Worm (Caenorhabditis elegans): Measurements from ENCODE around the gene cal-1.

The cal-1 gene

DNA sequence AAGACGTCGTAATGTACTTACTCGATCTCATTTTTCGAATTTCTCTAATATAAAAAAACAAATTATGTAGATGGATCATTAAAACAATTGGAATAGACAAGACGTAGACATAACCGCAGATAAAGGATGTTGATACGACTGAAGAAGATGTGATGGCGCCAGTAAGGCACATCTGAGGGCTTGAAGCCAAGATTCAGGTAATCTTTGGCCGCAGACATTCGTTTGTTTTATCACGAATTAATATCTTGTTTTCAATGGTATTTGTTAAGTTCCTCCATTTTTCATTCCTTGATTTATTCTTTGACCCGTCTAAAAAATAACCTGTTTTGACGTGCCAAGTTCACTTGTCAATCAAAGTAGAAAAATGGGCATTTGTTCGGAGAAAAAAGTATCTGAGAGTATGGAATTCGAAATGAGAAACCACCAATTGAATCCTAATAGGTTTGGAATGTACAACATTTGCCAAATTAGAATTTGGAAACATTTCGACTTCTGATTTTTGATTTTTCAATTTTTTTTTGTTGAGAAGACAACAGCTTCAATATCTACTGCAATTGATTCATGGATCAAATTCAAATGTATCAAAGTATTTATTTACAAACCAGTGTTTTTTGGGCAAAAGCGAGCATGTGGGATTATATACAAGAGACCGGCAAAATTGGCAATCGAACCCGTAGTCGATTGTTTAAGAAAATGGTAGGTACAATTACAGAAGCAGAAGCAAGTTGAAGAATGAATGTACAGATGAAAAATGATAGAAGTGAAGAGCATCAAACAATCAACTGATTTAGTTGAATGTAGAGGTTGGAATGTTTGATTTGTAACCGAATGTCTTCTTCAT lies 34.8 kb upstream of the cal-1 start:
- TF ChIP-seq lsy-2 (tag; optimal IDR thresholded peaks at IDR 0.05), result peak; percentile 6 to 35
- peak; percentile 28 for TF ChIP-seq mep-1 (tag; optimal IDR thresholded peaks at IDR 0.05)
- no peak for TF ChIP-seq mxl-3 (GFP tag; optimal IDR thresholded peaks at IDR 0.05)
- TF ChIP-seq mes-2 (tag; optimal IDR thresholded peaks at IDR 0.05; ENCODE audit: poor library complexity, severe bottlenecking), result peak; percentile 26
- no peak for TF ChIP-seq zfp-2 (tag; optimal IDR thresholded peaks at IDR 0.05)
- peak; percentile 81 for TF ChIP-seq nhr-6 (tag; optimal IDR thresholded peaks at IDR 0.05)
- TF ChIP-seq T26A8.4 (GFP tag; IDR thresholded peaks at IDR 0.05), result peak; percentile 90
- TF ChIP-seq egl-43 (GFP tag; IDR thresholded peaks at IDR 0.05), result no peak
- TF ChIP-seq spr-1 (tag; optimal IDR thresholded peaks at IDR 0.05), result peak; percentile 23
- peak; percentile 6 for TF ChIP-seq hlh-30 (tag; optimal IDR thresholded peaks at IDR 0.05; ENCODE audit: insufficient read depth)
- 0 out of 2 replicates have a peak, but pooled peaks have one; percentile 25 for TF ChIP-seq snpc-1.2 (GFP tag; IDR thresholded peaks at IDR 0.05)
- no peak for TF ChIP-seq snpc-4 (tag; optimal IDR thresholded peaks at IDR 0.05)
- TF ChIP-seq lin-1 (GFP tag; IDR thresholded peaks at IDR 0.05), result no peak
- TF ChIP-seq unc-62 (GFP tag; optimal IDR thresholded peaks at IDR 0.05 in 1 of 2), result peak in 1 of 2 experiments; percentile 97
- no peak for TF ChIP-seq unc-62 (tag; optimal IDR thresholded peaks at IDR 0.05)
- TF ChIP-seq zfp-3 (GFP tag; conservative IDR thresholded peaks at IDR 0.05), result 0 out of 2 replicates have a peak, but pooled peaks have one; percentile 51
- TF ChIP-seq nhr-25 (tag; optimal IDR thresholded peaks at IDR 0.05; ENCODE audit: borderline replicate concordance, insufficient read depth), result peak; percentile 39
- no peak for TF ChIP-seq ZK546.5 (tag; optimal IDR thresholded peaks at IDR 0.05)
- TF ChIP-seq unc-130 (GFP tag; optimal IDR thresholded peaks at IDR 0.05), result no peak
- TF ChIP-seq nhr-48 (tag; optimal IDR thresholded peaks at IDR 0.05), result peak; percentile 12
- no peak for TF ChIP-seq F49E8.2 (tag; optimal IDR thresholded peaks at IDR 0.05; ENCODE audit: borderline replicate concordance)
- peak; percentile 57 for TF ChIP-seq nhr-28 (tag; optimal IDR thresholded peaks at IDR 0.05)
- no peak for TF ChIP-seq pha-4 (GFP tag; IDR thresholded peaks at IDR 0.05)
- TF ChIP-seq pha-4 (tag; optimal IDR thresholded peaks at IDR 0.05), result no peak
- 0 out of 2 replicates have a peak, but pooled peaks have one; percentile 39 for TF ChIP-seq tra-1 (GFP tag; IDR thresholded peaks at IDR 0.05)
- peak; percentile 95 for TF ChIP-seq aha-1 (tag)
- peak; percentile 46 for TF ChIP-seq ama-1 (optimal IDR thresholded peaks at IDR 0.05)
- no peak for TF ChIP-seq madf-5 (GFP tag; IDR thresholded peaks at IDR 0.05)

DNA sequence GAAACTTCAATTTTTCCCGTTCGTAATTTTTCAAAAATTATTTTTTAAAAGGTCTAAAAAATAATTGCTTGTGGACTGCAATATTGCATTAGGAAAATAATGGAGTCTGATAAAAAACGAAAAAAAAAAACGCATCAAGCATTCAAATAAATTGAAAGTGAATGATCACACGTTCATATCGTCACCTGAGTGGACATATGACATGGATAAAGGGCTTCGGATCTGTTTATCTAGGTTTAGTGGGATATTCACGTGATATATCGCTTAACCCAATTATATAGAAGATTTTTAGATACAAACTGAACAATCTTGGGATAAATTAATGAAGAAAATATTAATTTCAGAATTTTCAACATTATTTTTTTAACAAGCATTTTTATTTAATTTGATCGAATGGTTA lies 33.7 kb upstream of the cal-1 start:
- TF ChIP-seq madf-5 (GFP tag; IDR thresholded peaks at IDR 0.05), result no peak
- TF ChIP-seq hlh-30 (tag; optimal IDR thresholded peaks at IDR 0.05; ENCODE audit: insufficient read depth), result peak; percentile 67
- TF ChIP-seq lin-38 (GFP tag; IDR thresholded peaks at IDR 0.05), result no peak
- TF ChIP-seq snpc-1.2 (GFP tag; IDR thresholded peaks at IDR 0.05), result no peak
- TF ChIP-seq aha-1 (tag), result peak; percentile 45

DNA sequence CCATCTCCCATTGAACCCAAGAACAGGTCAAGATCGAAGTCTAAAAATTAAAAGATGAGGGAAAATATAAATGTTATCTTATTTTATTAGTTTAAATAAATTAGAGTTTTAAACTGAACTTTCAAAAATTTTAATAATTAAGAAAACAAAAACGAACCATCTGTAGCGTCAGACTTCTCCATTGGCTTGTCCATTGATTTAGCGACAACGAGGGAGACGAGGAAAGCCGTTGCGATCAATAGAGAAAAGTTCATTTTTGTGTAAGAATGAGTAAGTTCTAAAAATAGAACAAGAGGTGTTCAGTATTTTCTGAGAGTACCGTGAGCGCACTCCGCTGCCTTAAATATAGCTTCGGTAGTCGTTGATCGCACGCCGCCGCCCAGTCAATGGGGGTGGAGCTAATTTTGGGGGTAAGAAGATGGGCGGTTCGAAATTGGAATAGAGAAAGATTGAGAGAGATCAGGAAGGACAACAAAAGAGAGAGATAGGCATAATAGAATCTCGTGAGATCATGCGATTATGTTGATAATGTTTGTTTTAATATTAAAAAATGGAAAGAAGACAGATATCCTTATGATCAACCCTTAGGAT lies 33.1 kb upstream of the cal-1 start, which contains the start of gene F45D3.3:
TSS of gene F45D3.3 (minus strand) at position 350 of the 591 bp plus-strand sequence.
- peak; percentile 48 for TF ChIP-seq hlh-11 (tag; optimal IDR thresholded peaks at IDR 0.05)
- TF ChIP-seq ama-1 (optimal IDR thresholded peaks at IDR 0.05), result peak; percentile 93
- no peak for TF ChIP-seq Y48G9A.11 (GFP tag; IDR thresholded peaks at IDR 0.05)
- TF ChIP-seq ceh-62 (tag; optimal IDR thresholded peaks at IDR 0.05), result no peak
- peak; percentile 30 for TF ChIP-seq nhr-28 (tag; optimal IDR thresholded peaks at IDR 0.05)
- no peak for TF ChIP-seq snpc-1.2 (GFP tag; IDR thresholded peaks at IDR 0.05)
- no peak for TF ChIP-seq unc-39 (tag; optimal IDR thresholded peaks at IDR 0.05)
- no peak for TF ChIP-seq T26A8.4 (GFP tag; IDR thresholded peaks at IDR 0.05)
- TF ChIP-seq aha-1 (tag), result no peak
- TF ChIP-seq mxl-3 (GFP tag; optimal IDR thresholded peaks at IDR 0.05), result peak; percentile 28
- TF ChIP-seq nhr-42 (GFP tag; IDR thresholded peaks at IDR 0.05), result no peak
- no peak for TF ChIP-seq madf-9 (GFP tag; conservative IDR thresholded peaks at IDR 0.05)
- peak; percentile 18 to 58 for TF ChIP-seq mdl-1 (tag; optimal IDR thresholded peaks at IDR 0.05)
- TF ChIP-seq F26F4.8 (GFP tag; conservative IDR thresholded peaks at IDR 0.05), result no peak
- TF ChIP-seq zag-1 (tag; optimal IDR thresholded peaks at IDR 0.05), result no peak
- no peak for TF ChIP-seq lsy-2 (tag; optimal IDR thresholded peaks at IDR 0.05)
- TF ChIP-seq php-3 (GFP tag; IDR thresholded peaks at IDR 0.05), result 0 out of 2 replicates have a peak, but pooled peaks have one; percentile 31
- no peak for TF ChIP-seq vab-7 (GFP tag; IDR thresholded peaks at IDR 0.05)
- no peak for TF ChIP-seq attf-4 (tag; optimal IDR thresholded peaks at IDR 0.05)
- TF ChIP-seq ctbp-1 (GFP tag; IDR thresholded peaks at IDR 0.05), result no peak
- TF ChIP-seq lin-29 (GFP tag; IDR thresholded peaks at IDR 0.05), result no peak
- TF ChIP-seq hlh-30 (tag; optimal IDR thresholded peaks at IDR 0.05; ENCODE audit: insufficient read depth), result peak; percentile 13

Measured in whole organism, L4 larva.